Worm (Caenorhabditis elegans) whole organism, young adult: ENCODE results near the gene ugt-33.

ENCODE experiments used
- dox-1 ChIP-seq: fragments of 200-800 bp; sonication (Bioruptor generic); IDR thresholded peaks from 2 replicates; pipeline ENCODE4 v1.3.6; 2022; ENCODE audit warnings: missing genetic modification reagents, missing genetic modification characterization, missing compliant biosample characterization
- egl-44 ChIP-seq: fragments of 200-800 bp; sonication (Bioruptor generic); IDR thresholded peaks from 2 replicates; pipeline ENCODE4 v1.3.6; 2022; ENCODE audit warnings: missing genetic modification reagents, missing genetic modification characterization, missing compliant biosample characterization
- hlh-12 ChIP-seq: sonication (generic microtip); optimal IDR thresholded peaks from 2 replicates; lab custom pipeline; 2016; ENCODE audit warnings: missing genetic modification characterization, missing compliant biosample characterization
- lag-1 ChIP-seq: fragments of 200-800 bp; sonication (Bioruptor generic); IDR thresholded peaks from 2 replicates; pipeline ENCODE4 v1.3.6; 2022; ENCODE audit warnings: missing genetic modification reagents, missing genetic modification characterization, missing compliant biosample characterization
- lin-35 ChIP-seq, 3 experiments: fragments of 150-350 bp in 2 of 3; sonication (generic microtip) in 1 of 3; optimal IDR thresholded peaks; 2 replicates each; lab custom pipeline; 2014 to 2018; ENCODE audit warnings: missing biosample characterization in 3 of 3, missing genetic modification characterization in 3 of 3, missing genetic modification reagents in 3 of 3
- unc-130 ChIP-seq: sonication (generic microtip); optimal IDR thresholded peaks from 2 replicates; lab custom pipeline; 2016; ENCODE audit warnings: missing genetic modification reagents, missing genetic modification characterization, missing compliant biosample characterization

ce11 chrV:10496733-10497132 lies 3.5 kb downstream of the ugt-33 start, which contains the start of gene C35A5.4:
- no peak for TF ChIP-seq egl-44
- TF ChIP-seq lin-35 (GFP tag; optimal IDR thresholded peaks at IDR 0.05; lab: Kevin White, UChicago) = no peak
- no peak for TF ChIP-seq lag-1 (GFP tag; lab: Robert Waterston, UW)
- TF ChIP-seq hlh-12 (tag; lab: Kevin White, UChicago) = no peak
- TF ChIP-seq dox-1 (GFP tag; lab: Robert Waterston, UW) = no peak
- TF ChIP-seq unc-130 (GFP tag; lab: Kevin White, UChicago) = no peak
